Worm (Caenorhabditis elegans): ENCODE data around the gene F11D5.5.

The F11D5.5 gene

ce11 chrX:3262600-3262999, 39.3 kb upstream of the F11D5.5 start, which contains the start of gene fbxb-71:
fbxb-71 (plus strand) TSS chrX:3262900.
- TF ChIP-seq egl-18 (GFP tag; IDR thresholded peaks at IDR 0.05), result no peak

ce11 chrX:3270806-3271205, 31.1 kb upstream of the F11D5.5 start, which contains the start of gene sul-1:
sul-1 (minus strand) TSS chrX:3270906.
- TF ChIP-seq ceh-27 (GFP tag; optimal IDR thresholded peaks at IDR 0.05), result peak; percentile 29
- TF ChIP-seq F49E8.2 (tag; optimal IDR thresholded peaks at IDR 0.05; ENCODE audit: insufficient read depth), result no peak

ce11 chrX:3271673-3272072, 30.2 kb upstream of the F11D5.5 start, which contains the start of gene K09C4.9:
K09C4.9 (minus strand) TSS chrX:3271773.
- TF ChIP-seq efl-1 (GFP tag; optimal IDR thresholded peaks at IDR 0.05) (no peak), atf-7 (tag; optimal IDR thresholded peaks at IDR 0.05) (no peak), aptf-3 (GFP tag; IDR thresholded peaks at IDR 0.05) (no peak), ceh-27 (GFP tag; optimal IDR thresholded peaks at IDR 0.05) (no peak), rpc-1 (optimal IDR thresholded peaks at IDR 0.05) (no peak), rpc-1 (tag; optimal IDR thresholded peaks at IDR 0.05) (no peak), nfya-2 (GFP tag; IDR thresholded peaks at IDR 0.05) (no peak), sdz-38 (tag; optimal IDR thresholded peaks at IDR 0.05) (no peak), F37B4.10 (GFP tag; IDR thresholded peaks at IDR 0.05) (no peak), lin-35 (GFP tag; optimal IDR thresholded peaks at IDR 0.05) (no peak), mes-4 (tag; optimal IDR thresholded peaks at IDR 0.05) (no peak), D2030.7 (GFP tag; IDR thresholded peaks at IDR 0.05) (no peak), egrh-3 (GFP tag; IDR thresholded peaks at IDR 0.05) (no peak)

ce11 chrX:3272580-3272979, 29.3 kb upstream of the F11D5.5 start, which contains the start of gene K09C4.7:
K09C4.7 (plus strand) TSS chrX:3272880.
- TF ChIP-seq mel-28 (tag; optimal IDR thresholded peaks at IDR 0.05; ENCODE audit: borderline replicate concordance) (no peak), lag-1 (GFP tag; IDR thresholded peaks at IDR 0.05) (no peak), Y56A3A.18 (GFP tag; IDR thresholded peaks at IDR 0.05) (no peak), sptf-2 (GFP tag; optimal IDR thresholded peaks at IDR 0.05) (no peak), bed-2 (GFP tag; IDR thresholded peaks at IDR 0.05) (no peak), F33H1.4 (GFP tag; IDR thresholded peaks at IDR 0.05) (no peak), tbx-9 (tag; optimal IDR thresholded peaks at IDR 0.05; ENCODE audit: borderline replicate concordance) (no peak), B0336.3 (GFP tag; IDR thresholded peaks at IDR 0.05) (no peak), let-526 (GFP tag; IDR thresholded peaks at IDR 0.05) (no peak), ztf-28 (GFP tag; IDR thresholded peaks at IDR 0.05) (no peak), ekl-4 (GFP tag; IDR thresholded peaks at IDR 0.05) (no peak), cebp-1 (GFP tag; IDR thresholded peaks at IDR 0.05) (no peak), cebp-1 (tag; optimal IDR thresholded peaks at IDR 0.05) (no peak), F22D6.2 (tag; optimal IDR thresholded peaks at IDR 0.05) (no peak), fkh-3 (tag; optimal IDR thresholded peaks at IDR 0.05) (no peak), nfya-2 (GFP tag; IDR thresholded peaks at IDR 0.05) (no peak), B0019.2 (GFP tag; conservative IDR thresholded peaks at IDR 0.05) (no peak), ccch-3 (GFP tag; optimal IDR thresholded peaks at IDR 0.05) (no peak)

ce11 chrX:3280130-3280529, 21.7 kb upstream of the F11D5.5 start, which contains the start of gene K09C4.10:
K09C4.10 (minus strand) TSS chrX:3280230.
- TF ChIP-seq lag-1 (GFP tag; IDR thresholded peaks at IDR 0.05) (no peak), attf-6 (GFP tag; IDR thresholded peaks at IDR 0.05) (no peak), attf-5 (GFP tag; optimal IDR thresholded peaks at IDR 0.05) (no peak), F23B12.7 (tag; optimal IDR thresholded peaks at IDR 0.05; ENCODE audit: insufficient read depth) (no peak), egrh-3 (GFP tag; IDR thresholded peaks at IDR 0.05) (no peak), egl-44 (GFP tag; IDR thresholded peaks at IDR 0.05) (no peak), gei-17 (GFP tag; optimal IDR thresholded peaks at IDR 0.05) (no peak), zim-3 (tag; optimal IDR thresholded peaks at IDR 0.05) (no peak)

Data from whole organism, young adult.